Worm (Caenorhabditis elegans) whole organism, L4 larva: ENCODE measurements around the gene R102.3.
A peak's percentile ranks its signal among the peaks of the same experiment; 100 is the strongest.

Experiments
- D1046.2 ChIP-seq: fragments of 200-800 bp; sonication (Bioruptor generic); IDR thresholded peaks from 2 replicates; pipeline ENCODE4 v1.3.6; 2022; ENCODE audit warnings: missing genetic modification characterization, missing compliant biosample characterization
- F26F4.8 ChIP-seq: fragments of 200-800 bp; sonication (Bioruptor generic); conservative IDR thresholded peaks from 2 replicates; pipeline ENCODE4 v1.3.6; 2022; ENCODE audit warnings: missing genetic modification characterization, missing compliant biosample characterization
- F49E8.2 ChIP-seq: sonication (generic microtip); optimal IDR thresholded peaks from 2 replicates; lab custom pipeline; 2016; ENCODE audit warnings: missing compliant biosample characterization, mild to moderate bottlenecking, missing genetic modification characterization, borderline replicate concordance
- R02D3.7 ChIP-seq: fragments of 150-350 bp; sonication (generic microtip); optimal IDR thresholded peaks from 3 replicates; lab custom pipeline; 2014; ENCODE audit warnings: missing biosample characterization, missing genetic modification characterization
- Y48G9A.11 ChIP-seq: fragments of 200-800 bp; sonication (Bioruptor generic); IDR thresholded peaks from 2 replicates; pipeline ENCODE4 v1.3.6; 2022; ENCODE audit warnings: missing genetic modification reagents, missing genetic modification characterization, missing compliant biosample characterization
- Y75B8A.6 ChIP-seq: fragments of 200-800 bp; sonication (Bioruptor generic); IDR thresholded peaks from 2 replicates; pipeline ENCODE4 v1.3.6; 2022; ENCODE audit warnings: missing genetic modification reagents, missing genetic modification characterization, missing compliant biosample characterization
- ZK546.5 ChIP-seq, 2 experiments: sonication (generic microtip); optimal IDR thresholded peaks; 2 replicates each; lab custom pipeline; 2017; ENCODE audit warnings: missing biosample characterization in 2 of 2, missing genetic modification characterization in 2 of 2
- aly-2 ChIP-seq: sonication (generic microtip); optimal IDR thresholded peaks from 2 replicates; lab custom pipeline; 2018; ENCODE audit warnings: missing biosample characterization, missing genetic modification characterization
- ama-1 ChIP-seq: fragments of 150-350 bp; optimal IDR thresholded peaks from 2 replicates; lab custom pipeline; 2014; ENCODE audit warnings: inconsistent platforms, mixed read lengths
- attf-4 ChIP-seq: sonication (generic microtip); optimal IDR thresholded peaks from 3 replicates; lab custom pipeline; 2017; ENCODE audit warnings: missing biosample characterization, missing genetic modification characterization
- ceh-28 ChIP-seq: fragments of 150-350 bp; optimal IDR thresholded peaks from 2 replicates; lab custom pipeline; 2014; ENCODE audit warnings: missing biosample characterization, missing genetic modification reagents, missing genetic modification characterization
- ceh-44 ChIP-seq: fragments of 200-800 bp; sonication (Bioruptor generic); IDR thresholded peaks from 2 replicates; pipeline ENCODE4 v1.3.6; 2022; ENCODE audit warnings: missing genetic modification reagents, missing genetic modification characterization, missing compliant biosample characterization
- daf-16 ChIP-seq, 3 experiments: sonication (generic microtip); optimal IDR thresholded peaks; 2 replicates each; lab custom pipeline; 2016 to 2017; ENCODE audit warnings: missing genetic modification characterization in 3 of 3, missing genetic modification reagents in 3 of 3, mild to moderate bottlenecking in 2 of 3, missing compliant biosample characterization in 2 of 3, missing biosample characterization in 1 of 3, moderate library complexity in 1 of 3
- daf-8 ChIP-seq: fragments of 200-800 bp; sonication (Bioruptor generic); IDR thresholded peaks from 2 replicates; pipeline ENCODE4 v1.3.6; 2022; ENCODE audit warnings: missing genetic modification characterization, missing compliant biosample characterization
- dmd-8 ChIP-seq: fragments of 200-800 bp; sonication (Bioruptor generic); IDR thresholded peaks from 2 replicates; pipeline ENCODE4 v1.3.6; 2022; ENCODE audit warnings: missing genetic modification characterization, missing compliant biosample characterization
- dmd-9 ChIP-seq: fragments of 200-800 bp; sonication (Bioruptor generic); IDR thresholded peaks from 2 replicates; pipeline ENCODE4 v1.3.6; 2022; ENCODE audit warnings: missing genetic modification reagents, missing genetic modification characterization, missing compliant biosample characterization
- duxl-1 ChIP-seq: sonication (generic microtip); optimal IDR thresholded peaks from 2 replicates; lab custom pipeline; 2016; ENCODE audit warnings: mild to moderate bottlenecking, missing genetic modification characterization, moderate library complexity, missing compliant biosample characterization; ENCODE audit not compliant: poor library complexity
- dve-1 ChIP-seq: sonication (generic microtip); optimal IDR thresholded peaks from 2 replicates; lab custom pipeline; 2017; ENCODE audit warnings: antibody characterized with exemption, mild to moderate bottlenecking, missing genetic modification characterization, missing compliant biosample characterization; ENCODE audit not compliant: insufficient read depth
- egl-43 ChIP-seq: fragments of 200-800 bp; sonication (Bioruptor generic); IDR thresholded peaks from 2 replicates; pipeline ENCODE4 v1.3.6; 2022; ENCODE audit warnings: missing genetic modification reagents, missing genetic modification characterization, missing compliant biosample characterization
- fkh-10 ChIP-seq: fragments of 150-350 bp; optimal IDR thresholded peaks from 2 replicates; lab custom pipeline; 2014; ENCODE audit warnings: missing biosample characterization, missing genetic modification reagents, missing genetic modification characterization
- gei-8 ChIP-seq: fragments of 200-800 bp; sonication (Bioruptor generic); optimal IDR thresholded peaks from 2 replicates; lab custom pipeline; 2018; ENCODE audit warnings: mild to moderate bottlenecking, missing genetic modification characterization, missing compliant biosample characterization
- lim-7 ChIP-seq: fragments of 200-800 bp; sonication (Bioruptor generic); IDR thresholded peaks from 2 replicates; pipeline ENCODE4 v1.3.6; 2022; ENCODE audit warnings: missing genetic modification characterization, missing compliant biosample characterization
- lin-38 ChIP-seq: fragments of 200-800 bp; sonication (Bioruptor generic); IDR thresholded peaks from 2 replicates; pipeline ENCODE4 v1.3.6; 2022; ENCODE audit warnings: missing genetic modification reagents, missing genetic modification characterization, missing compliant biosample characterization
- lir-3 ChIP-seq: sonication (generic microtip); optimal IDR thresholded peaks from 2 replicates; lab custom pipeline; 2016; ENCODE audit warnings: mild to moderate bottlenecking, missing genetic modification characterization, missing compliant biosample characterization
- lsy-2 ChIP-seq, 2 experiments: fragments of 150-350 bp in 1 of 2; sonication (generic microtip) in 1 of 2; optimal IDR thresholded peaks; 2 replicates each; lab custom pipeline; 2014 to 2017; ENCODE audit warnings: missing biosample characterization in 2 of 2, missing genetic modification characterization in 2 of 2
- madf-5 ChIP-seq, 2 experiments: fragments of 200-800 bp; sonication (Bioruptor generic); IDR thresholded peaks; 2 replicates each; pipeline ENCODE4 v1.3.6; 2022; ENCODE audit warnings: missing compliant biosample characterization in 2 of 2, missing genetic modification characterization in 2 of 2
- mdl-1 ChIP-seq, 2 experiments: fragments of 150-350 bp in 1 of 2; sonication (generic microtip) in 1 of 2; optimal IDR thresholded peaks; 2 replicates each; lab custom pipeline; 2014 to 2017; ENCODE audit warnings: missing biosample characterization in 2 of 2, missing genetic modification characterization in 2 of 2
- mdt-29 ChIP-seq: fragments of 200-800 bp; sonication (Bioruptor generic); IDR thresholded peaks from 2 replicates; pipeline ENCODE4 v1.3.6; 2022; ENCODE audit warnings: missing genetic modification reagents, missing genetic modification characterization, missing compliant biosample characterization
- mxl-2 ChIP-seq: fragments of 200-800 bp; sonication (Bioruptor generic); conservative IDR thresholded peaks from 2 replicates; pipeline ENCODE4 v1.3.6; 2022; ENCODE audit warnings: missing genetic modification reagents, missing genetic modification characterization, missing compliant biosample characterization
- nhr-102 ChIP-seq: sonication (generic microtip); optimal IDR thresholded peaks from 2 replicates; lab custom pipeline; 2016; ENCODE audit warnings: mild to moderate bottlenecking, missing genetic modification characterization, moderate library complexity, missing compliant biosample characterization
- nhr-11 ChIP-seq: fragments of 150-350 bp; optimal IDR thresholded peaks from 2 replicates; lab custom pipeline; 2014; ENCODE audit warnings: missing biosample characterization, missing genetic modification characterization
- nhr-237 ChIP-seq: sonication (generic microtip); optimal IDR thresholded peaks from 2 replicates; lab custom pipeline; 2017; ENCODE audit warnings: missing biosample characterization, missing genetic modification characterization
- nhr-25 ChIP-seq: sonication (generic microtip); optimal IDR thresholded peaks from 2 replicates; lab custom pipeline; 2017; ENCODE audit warnings: missing genetic modification characterization, mild to moderate bottlenecking, missing compliant biosample characterization, antibody characterized with exemption, moderate library complexity, borderline replicate concordance; ENCODE audit not compliant: insufficient read depth
- nhr-28 ChIP-seq: fragments of 150-350 bp; optimal IDR thresholded peaks from 2 replicates; lab custom pipeline; 2014; ENCODE audit warnings: missing biosample characterization, missing genetic modification characterization
- nhr-41 ChIP-seq: fragments of 200-800 bp; sonication (Bioruptor generic); IDR thresholded peaks from 2 replicates; pipeline ENCODE4 v1.3.6; 2022; ENCODE audit warnings: missing genetic modification reagents, missing genetic modification characterization, missing compliant biosample characterization
- nhr-77 ChIP-seq: fragments of 150-350 bp; optimal IDR thresholded peaks from 2 replicates; lab custom pipeline; 2014; ENCODE audit warnings: missing biosample characterization, missing genetic modification characterization
- php-3 ChIP-seq: fragments of 200-800 bp; sonication (Bioruptor generic); IDR thresholded peaks from 2 replicates; pipeline ENCODE4 v1.3.6; 2022; ENCODE audit warnings: missing genetic modification reagents, missing genetic modification characterization, missing compliant biosample characterization
- pqm-1 ChIP-seq: sonication (generic microtip); optimal IDR thresholded peaks from 2 replicates; lab custom pipeline; 2017; ENCODE audit warnings: missing biosample characterization, missing genetic modification characterization
- set-16 ChIP-seq: fragments of 200-800 bp; sonication (Bioruptor generic); IDR thresholded peaks from 2 replicates; pipeline ENCODE4 v1.3.6; 2022; ENCODE audit warnings: missing genetic modification reagents, missing genetic modification characterization, missing compliant biosample characterization
- snpc-4 ChIP-seq: fragments of 150-350 bp; optimal IDR thresholded peaks from 2 replicates; lab custom pipeline; 2014; ENCODE audit warnings: missing biosample characterization, missing genetic modification characterization
- spr-1 ChIP-seq: sonication (generic microtip); optimal IDR thresholded peaks from 2 replicates; lab custom pipeline; 2016; ENCODE audit warnings: mild to moderate bottlenecking, missing genetic modification characterization, missing compliant biosample characterization
- spr-3 ChIP-seq: fragments of 200-800 bp; sonication (Bioruptor generic); optimal IDR thresholded peaks from 2 replicates; lab custom pipeline; 2018; ENCODE audit warnings: mild to moderate bottlenecking, missing genetic modification characterization, missing compliant biosample characterization
- tag-97 ChIP-seq: fragments of 200-800 bp; sonication (Bioruptor generic); IDR thresholded peaks from 2 replicates; pipeline ENCODE4 v1.3.6; 2022; ENCODE audit warnings: missing genetic modification characterization, missing compliant biosample characterization
- tra-1 ChIP-seq: fragments of 200-800 bp; sonication (Bioruptor generic); IDR thresholded peaks from 2 replicates; pipeline ENCODE4 v1.3.6; 2022; ENCODE audit warnings: missing genetic modification reagents, missing genetic modification characterization, missing compliant biosample characterization
- unc-39 ChIP-seq: sonication (generic microtip); optimal IDR thresholded peaks from 2 replicates; lab custom pipeline; 2017; ENCODE audit warnings: missing biosample characterization, missing genetic modification characterization
- vab-7 ChIP-seq: fragments of 200-800 bp; sonication (Bioruptor generic); IDR thresholded peaks from 2 replicates; pipeline ENCODE4 v1.3.6; 2022; ENCODE audit warnings: missing genetic modification reagents, missing genetic modification characterization, missing compliant biosample characterization
- zag-1 ChIP-seq: fragments of 150-350 bp; optimal IDR thresholded peaks from 2 replicates; lab custom pipeline; 2014; ENCODE audit warnings: missing biosample characterization, missing genetic modification characterization
- zfp-2 ChIP-seq: sonication (generic microtip); optimal IDR thresholded peaks from 2 replicates; lab custom pipeline; 2016; ENCODE audit warnings: mild to moderate bottlenecking, missing genetic modification characterization, missing compliant biosample characterization
- ztf-11 ChIP-seq: fragments of 150-350 bp; optimal IDR thresholded peaks from 2 replicates; lab custom pipeline; 2014; ENCODE audit warnings: missing biosample characterization, missing genetic modification characterization
- ztf-7 ChIP-seq: fragments of 150-350 bp; optimal IDR thresholded peaks from 2 replicates; lab custom pipeline; 2014; ENCODE audit warnings: missing biosample characterization, missing genetic modification characterization

R102.3 gene

ce11 chrIV:10734527-10735436, 45.5 kb downstream of the R102.3 start, which contains the start of the genes orc-5 and cyb-1 (continued):
- TF ChIP-seq mxl-2, result no peak
- no peak for TF ChIP-seq spr-3 (GFP tag; lab: Kevin White, UChicago)
- TF ChIP-seq ceh-44 (GFP tag; lab: Robert Waterston, UW), result no peak
- TF ChIP-seq ztf-7, result no peak
- no peak for TF ChIP-seq dmd-8
- no peak for TF ChIP-seq lir-3 (tag; lab: Kevin White, UChicago)
- no peak for TF ChIP-seq ceh-28 (tag; lab: Kevin White, UChicago)
- no peak for TF ChIP-seq dve-1 (tag; lab: Kevin White, UChicago)
- TF ChIP-seq nhr-25 (tag; lab: Kevin White, UChicago), result no peak
- no peak for TF ChIP-seq nhr-77 (tag; lab: Kevin White, UChicago)
- TF ChIP-seq ZK546.5 (tag; optimal IDR thresholded peaks at IDR 0.05; lab: Kevin White, UChicago), result no peak
- no peak for TF ChIP-seq D1046.2 (GFP tag; lab: Robert Waterston, UW)
- TF ChIP-seq aly-2 (tag; lab: Kevin White, UChicago), result no peak
- no peak for TF ChIP-seq R02D3.7 (tag; lab: Kevin White, UChicago)
- no peak for TF ChIP-seq egl-43 (GFP tag; lab: Robert Waterston, UW)
- TF ChIP-seq F26F4.8 (GFP tag; lab: Robert Waterston, UW), result no peak
- TF ChIP-seq tag-97 (GFP tag; lab: Robert Waterston, UW), result no peak
- no peak for TF ChIP-seq unc-39 (tag; lab: Kevin White, UChicago)
- TF ChIP-seq vab-7 (GFP tag; lab: Robert Waterston, UW), result no peak
- no peak for TF ChIP-seq tra-1
- TF ChIP-seq gei-8 (GFP tag; lab: Kevin White, UChicago), result no peak
- TF ChIP-seq nhr-41 (GFP tag; lab: Robert Waterston, UW), result no peak
- no peak for TF ChIP-seq Y75B8A.6
- TF ChIP-seq daf-16 (GFP tag; optimal IDR thresholded peaks at IDR 0.05; lab: Kevin White, UChicago), result no peak
- TF ChIP-seq daf-16 (tag; optimal IDR thresholded peaks at IDR 0.05; lab: Kevin White, UChicago), result peak; percentile 44
- TF ChIP-seq mdt-29 (GFP tag; lab: Robert Waterston, UW), result no peak
- no peak for TF ChIP-seq lin-38 (GFP tag; lab: Robert Waterston, UW)
- TF ChIP-seq daf-8 (GFP tag; lab: Robert Waterston, UW), result no peak
- TF ChIP-seq Y48G9A.11 (GFP tag; lab: Robert Waterston, UW), result peak; percentile 91
- TF ChIP-seq lim-7 (GFP tag; lab: Robert Waterston, UW), result no peak
- no peak for TF ChIP-seq ztf-11 (tag; lab: Kevin White, UChicago)
- peak in 1 of 2 experiments; percentile 8 for TF ChIP-seq mdl-1 (tag; optimal IDR thresholded peaks at IDR 0.05; lab: Kevin White, UChicago)
- TF ChIP-seq pqm-1 (tag; lab: Kevin White, UChicago), result no peak
- TF ChIP-seq nhr-28, result no peak
- TF ChIP-seq php-3 (GFP tag; lab: Robert Waterston, UW), result no peak
- no peak for TF ChIP-seq spr-1 (tag; lab: Kevin White, UChicago)
- TF ChIP-seq duxl-1 (tag; lab: Kevin White, UChicago), result no peak
- TF ChIP-seq fkh-10 (GFP tag; lab: Kevin White, UChicago), result no peak
- TF ChIP-seq lsy-2 (tag; optimal IDR thresholded peaks at IDR 0.05; lab: Kevin White, UChicago), result peak in 1 of 2 experiments; percentile 85
- no peak for TF ChIP-seq ama-1 (lab: Kevin White, UChicago)
- TF ChIP-seq nhr-102 (tag; lab: Kevin White, UChicago), result no peak
- no peak for TF ChIP-seq set-16 (GFP tag; lab: Robert Waterston, UW)
- no peak for TF ChIP-seq zfp-2 (tag; lab: Kevin White, UChicago)
- TF ChIP-seq F49E8.2 (tag; lab: Kevin White, UChicago), result no peak
- no peak for TF ChIP-seq nhr-237
- no peak for TF ChIP-seq nhr-11 (tag; lab: Kevin White, UChicago)
- no peak for TF ChIP-seq snpc-4 (tag; lab: Kevin White, UChicago)
- no peak for TF ChIP-seq zag-1
- TF ChIP-seq madf-5 (GFP tag; IDR thresholded peaks at IDR 0.05; lab: Robert Waterston, UW), result no peak
- no peak for TF ChIP-seq attf-4 (tag; lab: Kevin White, UChicago)
- no peak for TF ChIP-seq dmd-9
